Fruit fly (Drosophila melanogaster) whole organism, pupa: ENCODE measurements around the gene CG42728.

Experiments used
- CG10348 ChIP-seq: fragments of 200-800 bp; sonication (Bioruptor generic); IDR thresholded peaks from 2 replicates; pipeline ENCODE4 v1.3.6; 2022; ENCODE audit warnings: missing biosample characterization, missing genetic modification characterization
- CG14655 ChIP-seq: fragments of 200-800 bp; sonication (Bioruptor generic); optimal IDR thresholded peaks from 3 replicates; lab custom pipeline; 2017; ENCODE audit warnings: mild to moderate bottlenecking, missing biosample characterization, missing genetic modification reagents, missing genetic modification characterization
- CG32121 ChIP-seq: fragments of 200-800 bp; sonication (Bioruptor generic); IDR thresholded peaks from 2 replicates; pipeline ENCODE4 v1.3.6; 2022; ENCODE audit warnings: missing biosample characterization, missing genetic modification characterization
- CG8159 ChIP-seq: fragments of 200-800 bp; sonication (Bioruptor generic); optimal IDR thresholded peaks from 3 replicates; lab custom pipeline; 2018; ENCODE audit warnings: missing biosample characterization, mild to moderate bottlenecking, missing genetic modification characterization, moderate library complexity
- CG8301 ChIP-seq: fragments of 200-800 bp; sonication (Bioruptor generic); optimal IDR thresholded peaks from 2 replicates; lab custom pipeline; 2018; ENCODE audit warnings: missing biosample characterization, mild to moderate bottlenecking, missing genetic modification characterization
- EcR ChIP-seq: fragments of 200-800 bp; sonication (Bioruptor generic); optimal IDR thresholded peaks from 3 replicates; lab custom pipeline; 2019; ENCODE audit warnings: missing biosample characterization, missing genetic modification characterization, mild to moderate bottlenecking, moderate library complexity, missing genetic modification reagents
- Ets98B ChIP-seq: fragments of 200-800 bp; sonication (Bioruptor generic); IDR thresholded peaks from 2 replicates; pipeline ENCODE4 v1.3.6; 2022; ENCODE audit warnings: missing biosample characterization, missing genetic modification characterization
- Pif1A ChIP-seq: fragments of 200-800 bp; sonication (Bioruptor generic); optimal IDR thresholded peaks from 3 replicates; lab custom pipeline; 2016; ENCODE audit warnings: missing biosample characterization, missing genetic modification characterization
- Pif1B ChIP-seq: fragments of 200-800 bp; sonication (Bioruptor generic); optimal IDR thresholded peaks from 3 replicates; lab custom pipeline; 2016; ENCODE audit warnings: missing biosample characterization, missing genetic modification characterization
- fd96Ca ChIP-seq: fragments of 200-800 bp; sonication (Bioruptor generic); IDR thresholded peaks from 3 replicates; pipeline ENCODE4 v1.3.6; 2022; ENCODE audit warnings: missing biosample characterization, missing genetic modification characterization
- gl ChIP-seq: fragments of 200-800 bp; sonication (Bioruptor generic); optimal IDR thresholded peaks from 2 replicates; lab custom pipeline; 2018; ENCODE audit warnings: missing biosample characterization, mild to moderate bottlenecking, missing genetic modification characterization
- rn ChIP-seq: fragments of 200-800 bp; sonication (Bioruptor generic); IDR thresholded peaks from 2 replicates; pipeline ENCODE4 v1.3.6; 2022; ENCODE audit warnings: missing biosample characterization, missing genetic modification characterization

DNA sequence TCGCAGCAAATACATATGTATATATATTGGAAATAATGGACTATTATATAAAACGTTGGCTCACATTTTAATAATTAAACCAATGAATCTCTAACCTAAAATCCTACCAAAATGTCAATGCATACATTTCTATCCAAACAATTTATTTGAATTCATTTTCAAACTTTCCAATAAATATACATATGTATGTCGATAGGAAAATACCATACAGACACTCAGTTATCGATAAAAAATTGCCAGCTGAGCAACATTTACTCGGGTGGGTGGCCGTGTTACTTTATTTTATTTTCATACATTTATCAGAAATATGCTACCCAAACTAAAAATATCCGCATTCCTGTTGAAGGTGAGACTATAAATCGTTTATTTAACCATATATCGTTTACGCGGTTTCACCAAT is 48.4 kb upstream of the CG42728 start, which contains the start of gene Ufsp2:
- TF ChIP-seq rn (GFP tag; lab: Robert Waterston, UW) (no peak), CG8159 (tag; lab: Kevin White, UChicago) (no peak), CG8301 (no peak), CG10348 (no peak), EcR (GFP tag; lab: Kevin White, UChicago) (no peak), Pif1B (no peak), Pif1A (no peak), CG32121 (no peak), Ets98B (GFP tag; lab: Robert Waterston, UW) (no peak), fd96Ca (GFP tag; lab: Robert Waterston, UW) (no peak), CG14655 (no peak), gl (tag; lab: Kevin White, UChicago) (no peak)
